Fruit fly (Drosophila melanogaster) S2 (cell line): ENCODE measurements around the gene CG43120.

Source experiments
- CG8478 ChIP-seq: fragments of >200 bp; optimal IDR thresholded peaks from 2 replicates; lab custom pipeline; 2018
- CTCF ChIP-seq, 2 experiments: fragments of >200 bp; optimal IDR thresholded peaks; 2 replicates each; lab custom pipeline; 2018

Gene CG43120

dm6 chr3L:14381523-14381922 is at the start of gene CG43120:
TSS of gene CG43120 (plus strand) at chr3L:14381913.
- TF ChIP-seq CG8478 (lab: Kevin White, UChicago) (no peak), CTCF (optimal IDR thresholded peaks at IDR 0.05; lab: Kevin White, UChicago) (no peak)

dm6 chr3L:14332533-14332932 is 49.2 kb upstream of the CG43120 start:
- no peak for TF ChIP-seq CTCF (optimal IDR thresholded peaks at IDR 0.05; lab: Kevin White, UChicago)
- TF ChIP-seq CG8478 (lab: Kevin White, UChicago): no peak

dm6 chr3L:14335880-14336279 is 45.8 kb upstream of the CG43120 start:
- no peak for TF ChIP-seq CTCF (optimal IDR thresholded peaks at IDR 0.05; lab: Kevin White, UChicago)
- no peak for TF ChIP-seq CG8478 (lab: Kevin White, UChicago)

dm6 chr3L:14338886-14339285 is 42.8 kb upstream of the CG43120 start:
- TF ChIP-seq CG8478 (lab: Kevin White, UChicago) (no peak), CTCF (optimal IDR thresholded peaks at IDR 0.05; lab: Kevin White, UChicago) (no peak)

- TF ChIP-seq CG8478 (lab: Kevin White, UChicago): no peak
- TF ChIP-seq CTCF (optimal IDR thresholded peaks at IDR 0.05; lab: Kevin White, UChicago): no peak
These were observed 38.3 kb upstream of the CG43120 start for dm6 chr3L:14343344-14343972.

dm6 chr3L:14346546-14346945 is 35.2 kb upstream of the CG43120 start:
- TF ChIP-seq CTCF (optimal IDR thresholded peaks at IDR 0.05; lab: Kevin White, UChicago) (no peak), CG8478 (lab: Kevin White, UChicago) (no peak)

- TF ChIP-seq CG8478 (lab: Kevin White, UChicago): no peak
- TF ChIP-seq CTCF (optimal IDR thresholded peaks at IDR 0.05; lab: Kevin White, UChicago): no peak
These were observed 31.5 kb upstream of the CG43120 start for dm6 chr3L:14350218-14350617.

- TF ChIP-seq CTCF (optimal IDR thresholded peaks at IDR 0.05; lab: Kevin White, UChicago): no peak
- TF ChIP-seq CG8478 (lab: Kevin White, UChicago): no peak
These were observed 30.9 kb upstream of the CG43120 start for dm6 chr3L:14350814-14351213.

dm6 chr3L:14353161-14353560 is 28.6 kb upstream of the CG43120 start:
- no peak for TF ChIP-seq CG8478 (lab: Kevin White, UChicago)
- no peak for TF ChIP-seq CTCF (optimal IDR thresholded peaks at IDR 0.05; lab: Kevin White, UChicago)

dm6 chr3L:14354285-14355092 is 27.2 kb upstream of the CG43120 start:
- TF ChIP-seq CTCF (optimal IDR thresholded peaks at IDR 0.05; lab: Kevin White, UChicago): no peak
- TF ChIP-seq CG8478 (lab: Kevin White, UChicago): no peak

- TF ChIP-seq CTCF (optimal IDR thresholded peaks at IDR 0.05; lab: Kevin White, UChicago) (peak; percentile 69 to 75), CG8478 (lab: Kevin White, UChicago) (no peak)
These were observed 25.0 kb upstream of the CG43120 start for dm6 chr3L:14356507-14357291.

- TF ChIP-seq CG8478 (lab: Kevin White, UChicago): no peak
- no peak for TF ChIP-seq CTCF (optimal IDR thresholded peaks at IDR 0.05; lab: Kevin White, UChicago)
These were observed 22.8 kb upstream of the CG43120 start for dm6 chr3L:14358899-14359298.

dm6 chr3L:14359815-14360719 is 21.6 kb upstream of the CG43120 start:
- peak; percentile 72 to 78 for TF ChIP-seq CTCF (optimal IDR thresholded peaks at IDR 0.05; lab: Kevin White, UChicago)
- no peak for TF ChIP-seq CG8478 (lab: Kevin White, UChicago)

- no peak for TF ChIP-seq CG8478 (lab: Kevin White, UChicago)
- no peak for TF ChIP-seq CTCF (optimal IDR thresholded peaks at IDR 0.05; lab: Kevin White, UChicago)
These were observed 19.7 kb upstream of the CG43120 start for dm6 chr3L:14362028-14362427.
